Worm (Caenorhabditis elegans) whole organism, young adult: Measurements from ENCODE around the gene F19H6.4.

ENCODE experiments used
- F49E8.2 ChIP-seq: sonication (generic microtip); optimal IDR thresholded peaks from 3 replicates; lab custom pipeline; 2017; ENCODE audit warnings: missing genetic modification characterization, mild to moderate bottlenecking, missing compliant biosample characterization, antibody characterized with exemption, moderate library complexity; ENCODE audit not compliant: insufficient read depth
- ZK185.1 ChIP-seq: sonication (generic microtip); optimal IDR thresholded peaks from 2 replicates; lab custom pipeline; 2016; ENCODE audit warnings: mild to moderate bottlenecking, missing genetic modification characterization, missing compliant biosample characterization; ENCODE audit not compliant: poor library complexity, severe bottlenecking
- atf-7 ChIP-seq: sonication (generic microtip); optimal IDR thresholded peaks from 2 replicates; lab custom pipeline; 2017; ENCODE audit warnings: mild to moderate bottlenecking, missing genetic modification characterization, missing compliant biosample characterization
- bed-2 ChIP-seq: fragments of 200-800 bp; sonication (Bioruptor generic); IDR thresholded peaks from 2 replicates; pipeline ENCODE4 v1.3.6; 2022; ENCODE audit warnings: missing genetic modification reagents, missing genetic modification characterization, missing compliant biosample characterization
- ceh-58 ChIP-seq: fragments of 200-800 bp; sonication (Bioruptor generic); IDR thresholded peaks from 2 replicates; pipeline ENCODE4 v1.3.6; 2022; ENCODE audit warnings: missing genetic modification characterization, missing compliant biosample characterization
- fkh-3 ChIP-seq: sonication (generic microtip); optimal IDR thresholded peaks from 2 replicates; lab custom pipeline; 2016; ENCODE audit warnings: mild to moderate bottlenecking, missing genetic modification characterization, missing compliant biosample characterization
- lin-35 ChIP-seq, 3 experiments: fragments of 150-350 bp in 2 of 3; sonication (generic microtip) in 1 of 3; optimal IDR thresholded peaks; 2 replicates each; lab custom pipeline; 2014 to 2018; ENCODE audit warnings: missing biosample characterization in 3 of 3, missing genetic modification characterization in 3 of 3, missing genetic modification reagents in 3 of 3
- mcd-1 ChIP-seq: fragments of 200-800 bp; sonication (Bioruptor generic); IDR thresholded peaks from 2 replicates; pipeline ENCODE4 v1.3.6; 2022; ENCODE audit warnings: missing genetic modification reagents, missing genetic modification characterization, missing compliant biosample characterization
- nfyb-1 ChIP-seq: fragments of 200-800 bp; sonication (Bioruptor generic); IDR thresholded peaks from 2 replicates; pipeline ENCODE4 v1.3.6; 2022; ENCODE audit warnings: missing genetic modification reagents, missing genetic modification characterization, missing compliant biosample characterization
- xnd-1 ChIP-seq: sonication (generic microtip); optimal IDR thresholded peaks from 2 replicates; lab custom pipeline; 2016; ENCODE audit warnings: missing genotype, missing genetic modification reagents, missing genetic modification characterization, missing compliant biosample characterization

DNA sequence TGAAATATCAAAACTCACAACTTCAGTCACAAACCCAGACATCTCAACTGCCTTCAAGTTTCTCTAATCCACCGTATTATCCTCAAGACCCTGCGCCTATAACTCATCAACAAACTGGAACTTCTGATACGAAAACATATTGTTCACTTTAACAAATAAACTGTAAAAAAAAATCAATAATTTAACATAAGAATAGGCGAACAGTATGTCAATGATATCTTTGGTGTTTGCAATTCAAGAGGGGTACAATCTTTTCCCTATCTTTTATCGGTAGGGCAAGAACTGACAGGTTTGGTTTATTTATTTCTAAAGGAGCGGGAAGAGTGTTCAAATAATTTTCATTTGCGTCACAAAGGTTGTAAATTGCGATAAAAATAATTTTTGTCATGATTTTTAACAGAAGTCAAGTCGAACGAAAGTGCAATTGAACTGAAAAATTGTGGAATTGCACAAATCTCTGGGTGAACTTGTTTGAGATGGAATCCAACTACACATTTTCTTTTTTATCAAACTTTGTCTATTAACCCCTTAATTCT is 2.5 kb upstream of the F19H6.4 start:
- peak; percentile 98 for TF ChIP-seq atf-7
- no peak for TF ChIP-seq F49E8.2
- TF ChIP-seq mcd-1 (GFP tag; lab: Robert Waterston, UW), result peak; percentile 82
- TF ChIP-seq xnd-1 (tag; lab: Kevin White, UChicago), result no peak
- no peak for TF ChIP-seq fkh-3
- TF ChIP-seq nfyb-1 (GFP tag; lab: Robert Waterston, UW), result peak; percentile 95
- peak; percentile 29; the same call in 1 of the 2 replicates for TF ChIP-seq bed-2 (GFP tag; lab: Robert Waterston, UW)
- TF ChIP-seq ZK185.1, result peak; percentile 99
- TF ChIP-seq ceh-58, result no peak
- peak in 2 of 3 experiments; percentile 86 to 98 for TF ChIP-seq lin-35 (GFP tag; optimal IDR thresholded peaks at IDR 0.05; lab: Kevin White, UChicago)
